Fruit fly (Drosophila melanogaster) whole organism, embryonic: Measurements from ENCODE around the gene CG18508.

Experiments
- Aef1 ChIP-seq: fragments of 200-800 bp; sonication (Bioruptor generic); IDR thresholded peaks from 3 replicates; pipeline ENCODE4 v1.3.6; 2022; ENCODE audit warnings: missing biosample characterization, missing genetic modification characterization
- Awh ChIP-seq: fragments of 200-800 bp; sonication (Bioruptor generic); IDR thresholded peaks from 2 replicates; pipeline ENCODE4, ENCODE4 v1.3.6; 2022; ENCODE audit warnings: missing biosample characterization, missing genetic modification characterization
- CG10267 ChIP-seq: fragments of 200-800 bp; sonication (Bioruptor generic); optimal IDR thresholded peaks from 2 replicates; lab custom pipeline; 2018; ENCODE audit warnings: missing biosample characterization, mild to moderate bottlenecking, missing genetic modification characterization, moderate library complexity
- CG10431 ChIP-seq: fragments of 200-800 bp; sonication (Bioruptor generic); optimal IDR thresholded peaks from 3 replicates; lab custom pipeline; 2018; ENCODE audit warnings: missing biosample characterization, mild to moderate bottlenecking, missing genetic modification characterization
- CG10543 ChIP-seq: fragments of 200-800 bp; sonication (Bioruptor generic); optimal IDR thresholded peaks from 3 replicates; lab custom pipeline; 2017; ENCODE audit warnings: missing biosample characterization, mild to moderate bottlenecking, missing genetic modification characterization, moderate library complexity
- CG11696 ChIP-seq: fragments of 200-800 bp; sonication (Bioruptor generic); IDR thresholded peaks from 2 replicates; pipeline ENCODE4 v1.3.6; 2022; ENCODE audit warnings: missing biosample characterization, missing genetic modification characterization
- CG12219 ChIP-seq: fragments of 200-800 bp; sonication (Bioruptor generic); optimal IDR thresholded peaks from 3 replicates; lab custom pipeline; 2018; ENCODE audit warnings: missing biosample characterization, mild to moderate bottlenecking, missing genetic modification characterization
- CG15479 ChIP-seq: fragments of 200-800 bp; sonication (Bioruptor generic); optimal IDR thresholded peaks from 3 replicates; lab custom pipeline; 2019; ENCODE audit warnings: missing biosample characterization, mild to moderate bottlenecking, missing genetic modification characterization, moderate library complexity
- CG15696 ChIP-seq: fragments of 200-800 bp; sonication (Bioruptor generic); optimal IDR thresholded peaks from 2 replicates; lab custom pipeline; 2019; ENCODE audit warnings: missing biosample characterization, mild to moderate bottlenecking, missing genetic modification characterization, moderate library complexity
- CG17361 ChIP-seq: fragments of 200-800 bp; sonication (Bioruptor generic); IDR thresholded peaks from 3 replicates; pipeline ENCODE4 v1.3.6; 2022; ENCODE audit warnings: missing biosample characterization, missing genetic modification characterization
- CG18764 ChIP-seq: fragments of 200-800 bp; sonication (Bioruptor generic); optimal IDR thresholded peaks from 3 replicates; lab custom pipeline; 2016; ENCODE audit warnings: missing biosample characterization, missing genetic modification characterization
- CG2129 ChIP-seq: fragments of 200-800 bp; sonication (Bioruptor generic); IDR thresholded peaks from 2 replicates; pipeline ENCODE4 v1.3.6; 2022; ENCODE audit warnings: missing biosample characterization, missing genetic modification characterization; ENCODE audit not compliant: partially characterized antibody
- CG3065 ChIP-seq: fragments of 200-800 bp; sonication (Bioruptor generic); optimal IDR thresholded peaks from 2 replicates; lab custom pipeline; 2016; ENCODE audit warnings: missing biosample characterization, missing genetic modification characterization
- CG31388 ChIP-seq: fragments of 200-800 bp; sonication (Bioruptor generic); optimal IDR thresholded peaks from 2 replicates; lab custom pipeline; 2016; ENCODE audit warnings: missing biosample characterization, missing genetic modification characterization
- CG31441 ChIP-seq: fragments of 200-800 bp; sonication (Bioruptor generic); IDR thresholded peaks from 2 replicates; pipeline ENCODE4 v1.3.6; 2022; ENCODE audit warnings: missing biosample characterization, missing genetic modification characterization
- CG6272 ChIP-seq: fragments of 200-800 bp; sonication (Bioruptor generic); IDR thresholded peaks from 2 replicates; pipeline ENCODE4 v1.3.6; 2022; ENCODE audit warnings: missing biosample characterization, missing genetic modification characterization
- CG7839 ChIP-seq: fragments of 200-800 bp; sonication (Bioruptor generic); optimal IDR thresholded peaks from 3 replicates; lab custom pipeline; 2018; ENCODE audit warnings: missing biosample characterization, mild to moderate bottlenecking, missing genetic modification characterization, moderate library complexity
- CHES-1-like ChIP-seq: fragments of 200-800 bp; sonication (Bioruptor generic); optimal IDR thresholded peaks from 2 replicates; lab custom pipeline; 2016; ENCODE audit warnings: missing biosample characterization, missing genetic modification characterization
- CoRest ChIP-seq: fragments of 200-800 bp; sonication (Bioruptor generic); optimal IDR thresholded peaks from 3 replicates; lab custom pipeline; 2018; ENCODE audit warnings: missing biosample characterization, mild to moderate bottlenecking, missing genetic modification characterization, moderate library complexity
- Deaf1 ChIP-seq: fragments of 200-800 bp; optimal IDR thresholded peaks from 3 replicates; lab custom pipeline; 2019; ENCODE audit warnings: missing biosample characterization, mild to moderate bottlenecking, missing genetic modification characterization, moderate library complexity
- Hr3 ChIP-seq: fragments of 200-800 bp; sonication (Bioruptor generic); optimal IDR thresholded peaks from 3 replicates; lab custom pipeline; 2016; ENCODE audit warnings: missing biosample characterization, missing genetic modification characterization
- Lhr ChIP-seq: fragments of 200-800 bp; sonication (Bioruptor generic); optimal IDR thresholded peaks from 3 replicates; lab custom pipeline; 2017; ENCODE audit warnings: mild to moderate bottlenecking, missing biosample characterization, missing genetic modification reagents, missing genetic modification characterization
- Oaz ChIP-seq: fragments of 200-800 bp; sonication (Bioruptor generic); IDR thresholded peaks from 2 replicates; pipeline ENCODE4 v1.3.6; 2022; ENCODE audit warnings: missing biosample characterization, missing genetic modification characterization
- Trl ChIP-seq, 3 experiments: fragments of >200 bp in 2 of 3; fragments of 200-800 bp in 1 of 3; sonication (Bioruptor generic) in 1 of 3; optimal IDR thresholded peaks; 2 replicates in 1 of 3; 3 replicates in 2 of 3; lab custom pipeline; 2016 to 2017; ENCODE audit warnings: missing biosample characterization in 1 of 3, missing genetic modification characterization in 1 of 3
- ase ChIP-seq: fragments of 200-800 bp; sonication (Bioruptor generic); IDR thresholded peaks from 3 replicates; pipeline ENCODE4 v1.3.6; 2022; ENCODE audit warnings: missing biosample characterization, missing genetic modification characterization
- bsh ChIP-seq, 2 experiments: fragments of 200-800 bp; sonication (Bioruptor generic); optimal IDR thresholded peaks; 2 replicates each; lab custom pipeline; 2017 to 2018; ENCODE audit warnings: mild to moderate bottlenecking in 2 of 2, missing biosample characterization in 2 of 2, missing genetic modification characterization in 2 of 2, moderate library complexity in 1 of 2
- chinmo ChIP-seq: fragments of 200-800 bp; sonication (Bioruptor generic); IDR thresholded peaks from 4 replicates; pipeline ENCODE4 v1.3.6; 2022; ENCODE audit warnings: missing biosample characterization, missing genetic modification characterization; ENCODE audit not compliant: partially characterized antibody
- dmrt99B ChIP-seq: fragments of 200-800 bp; sonication (Bioruptor generic); optimal IDR thresholded peaks from 2 replicates; lab custom pipeline; 2018; ENCODE audit warnings: missing biosample characterization, mild to moderate bottlenecking, missing genetic modification characterization, moderate library complexity
- gce ChIP-seq: fragments of 200-800 bp; sonication (Bioruptor generic); IDR thresholded peaks from 3 replicates; pipeline ENCODE4 v1.3.6; 2022; ENCODE audit warnings: missing biosample characterization, missing genetic modification characterization
- gem ChIP-seq: fragments of 200-800 bp; sonication (Bioruptor generic); optimal IDR thresholded peaks from 2 replicates; lab custom pipeline; 2019; ENCODE audit warnings: missing biosample characterization, mild to moderate bottlenecking, missing genetic modification characterization, moderate library complexity
- grn ChIP-seq: fragments of 200-800 bp; sonication (Bioruptor generic); optimal IDR thresholded peaks from 3 replicates; lab custom pipeline; 2017; ENCODE audit warnings: missing biosample characterization, missing genetic modification characterization
- gsb-n ChIP-seq: fragments of 200-800 bp; sonication (Bioruptor generic); optimal IDR thresholded peaks from 3 replicates; lab custom pipeline; 2018; ENCODE audit warnings: missing biosample characterization, mild to moderate bottlenecking, missing genetic modification characterization
- kni ChIP-seq: fragments of 200-800 bp; sonication (Bioruptor generic); optimal IDR thresholded peaks from 3 replicates; lab custom pipeline; 2017; ENCODE audit warnings: mild to moderate bottlenecking, missing biosample characterization, missing genetic modification reagents, missing genetic modification characterization
- nerfin-1 ChIP-seq: fragments of 200-800 bp; sonication (Bioruptor generic); optimal IDR thresholded peaks from 3 replicates; lab custom pipeline; 2019; ENCODE audit warnings: missing biosample characterization, mild to moderate bottlenecking, missing genetic modification characterization, moderate library complexity
- row ChIP-seq: fragments of 200-800 bp; sonication (Bioruptor generic); IDR thresholded peaks from 3 replicates; pipeline ENCODE4 v1.3.6; 2022; ENCODE audit warnings: missing biosample characterization, missing genetic modification characterization
- sd ChIP-seq: fragments of 200-800 bp; sonication (Bioruptor generic); optimal IDR thresholded peaks from 3 replicates; lab custom pipeline; 2018; ENCODE audit warnings: missing biosample characterization, mild to moderate bottlenecking, missing genetic modification characterization, moderate library complexity
- trem ChIP-seq: fragments of 200-800 bp; optimal IDR thresholded peaks from 3 replicates; lab custom pipeline; 2019; ENCODE audit warnings: missing biosample characterization, mild to moderate bottlenecking, missing genetic modification characterization, moderate library complexity
- vfl ChIP-seq: fragments of 200-800 bp; sonication (Bioruptor generic); optimal IDR thresholded peaks from 2 replicates; lab custom pipeline; 2016; ENCODE audit warnings: missing biosample characterization, missing genetic modification characterization

The CG18508 gene

dm6 chrX:3143235-3144030 lies 29.5 kb downstream of the CG18508 start (continued):
- TF ChIP-seq Awh (GFP tag; lab: Robert Waterston, UW) (peak; percentile 38; the same call in 1 of the 2 replicates), nerfin-1 (tag; lab: Kevin White, UChicago) (no peak), chinmo (0 out of 4 replicates have a peak, but pooled peaks have one; percentile 31), vfl (GFP tag; lab: Kevin White, UChicago) (no peak), Aef1 (GFP tag; lab: Robert Waterston, UW) (no peak), CG15479 (GFP tag; lab: Kevin White, UChicago) (no peak), CG2129 (GFP tag; lab: Robert Waterston, UW) (no peak), kni (peak; percentile 46), gce (GFP tag; lab: Robert Waterston, UW) (no peak), sd (tag; lab: Kevin White, UChicago) (peak; percentile 71), Oaz (GFP tag; lab: Robert Waterston, UW) (no peak), CoRest (tag; lab: Kevin White, UChicago) (no peak), CG6272 (no peak), Trl (optimal IDR thresholded peaks at IDR 0.05; lab: Kevin White, UChicago) (peak in 1 of 2 experiments; percentile 25), Trl (GFP tag; optimal IDR thresholded peaks at IDR 0.05; lab: Kevin White, UChicago) (no peak), CG17361 (GFP tag; lab: Robert Waterston, UW) (0 out of 3 replicates have a peak, but pooled peaks have one; percentile 14), bsh (GFP tag; optimal IDR thresholded peaks at IDR 0.05; lab: Kevin White, UChicago) (peak in 1 of 2 experiments; percentile 1), CG10267 (tag; lab: Kevin White, UChicago) (no peak), ase (GFP tag; lab: Robert Waterston, UW) (0 out of 3 replicates have a peak, but pooled peaks have one; percentile 20), CG31441 (GFP tag; lab: Robert Waterston, UW) (0 out of 2 replicates have a peak, but pooled peaks have one; percentile 20), CG7839 (tag; lab: Kevin White, UChicago) (no peak), CG10431 (GFP tag; lab: Kevin White, UChicago) (no peak), CG12219 (GFP tag; lab: Kevin White, UChicago) (no peak), Hr3 (GFP tag; lab: Kevin White, UChicago) (no peak), Lhr (GFP tag; lab: Kevin White, UChicago) (no peak), CG11696 (peak; percentile 67; the same call in 1 of the 2 replicates), trem (tag; lab: Kevin White, UChicago) (no peak), CHES-1-like (GFP tag; lab: Kevin White, UChicago) (no peak), row (GFP tag; lab: Robert Waterston, UW) (peak; percentile 8; the same call in 1 of the 3 replicates), dmrt99B (tag; lab: Kevin White, UChicago) (peak; percentile 17), CG15696 (tag; lab: Kevin White, UChicago) (no peak), CG18764 (GFP tag; lab: Kevin White, UChicago) (no peak), Deaf1 (tag; lab: Kevin White, UChicago) (peak; percentile 70), CG31388 (GFP tag; lab: Kevin White, UChicago) (no peak), grn (GFP tag; lab: Kevin White, UChicago) (no peak), gem (peak; percentile 39), gsb-n (tag; lab: Kevin White, UChicago) (no peak), CG10543 (GFP tag; lab: Kevin White, UChicago) (no peak), CG3065 (GFP tag; lab: Kevin White, UChicago) (peak; percentile 42)
